3 worm cellular contexts compared by ENCODE assay signal in the genomic region with DNA sequence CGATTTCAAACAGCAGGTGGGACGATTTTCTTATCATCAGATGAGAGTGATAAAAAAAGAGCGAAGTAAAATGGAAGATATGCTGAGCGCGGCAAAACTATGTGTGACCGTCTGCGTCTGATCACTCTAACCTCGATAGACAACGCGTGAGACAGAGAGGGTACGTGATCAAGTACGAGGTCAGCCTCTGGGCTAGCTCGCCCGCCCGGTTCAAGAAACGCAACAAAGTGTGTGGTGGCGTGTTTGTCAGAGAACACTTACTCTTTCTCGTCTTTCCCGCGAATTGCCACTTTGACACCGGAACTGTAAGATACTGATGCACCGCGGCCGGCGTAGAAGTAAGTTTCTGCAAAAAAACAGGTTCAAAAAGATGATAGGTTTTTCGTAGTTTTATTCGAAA.
TF ChIP-seq lines count a peak whose summit lies in the region.

No protein-coding gene starts in this region.

TF ChIP-seq in whole organism, L1 larva, 84 proteins besides CTCF, POLR2A, EP300 and RAD21 (continued from another document):
- TF ChIP-seq rnt-1 (tag; optimal IDR thresholded peaks at IDR 0.05; lab: Kevin White, UChicago) (peak; percentile 51), ztf-11 (tag; optimal IDR thresholded peaks at IDR 0.05; lab: Kevin White, UChicago) (no peak), nhr-77 (tag; optimal IDR thresholded peaks at IDR 0.05; lab: Kevin White, UChicago) (peak; percentile 49), fkh-4 (tag; optimal IDR thresholded peaks at IDR 0.05; lab: Kevin White, UChicago; ENCODE audit: borderline replicate concordance) (no peak), mab-9 (GFP tag; IDR thresholded peaks at IDR 0.05; lab: Robert Waterston, UW) (no peak), nhr-237 (tag; optimal IDR thresholded peaks at IDR 0.05; lab: Kevin White, UChicago) (peak; percentile 10), isw-1 (GFP tag; IDR thresholded peaks at IDR 0.05; lab: Robert Waterston, UW) (no peak), tbx-2 (tag; optimal IDR thresholded peaks at IDR 0.05; lab: Kevin White, UChicago) (peak; percentile 60), nhr-19 (GFP tag; conservative IDR thresholded peaks at IDR 0.05; lab: Robert Waterston, UW) (peak; percentile 66), nhr-76 (tag; optimal IDR thresholded peaks at IDR 0.05; lab: Kevin White, UChicago) (no peak), C16A3.4 (tag; optimal IDR thresholded peaks at IDR 0.05; lab: Kevin White, UChicago) (peak; percentile 22), nhr-90 (tag; optimal IDR thresholded peaks at IDR 0.05; lab: Kevin White, UChicago; ENCODE audit: poor library complexity) (peak; percentile 73), lin-14 (GFP tag; optimal IDR thresholded peaks at IDR 0.05; lab: Kevin White, UChicago) (peak; percentile 90)

TF ChIP-seq in whole organism, L3 larva, 47 proteins besides CTCF, POLR2A, EP300 and RAD21 (continued from another document):
- peak; percentile 13 for TF ChIP-seq nfya-1 (tag; optimal IDR thresholded peaks at IDR 0.05; lab: Kevin White, UChicago; ENCODE audit: insufficient read depth)

TF ChIP-seq in whole organism, L4 larva, 104 proteins besides CTCF, POLR2A, EP300 and RAD21 (continued from another document):
- TF ChIP-seq nhr-48 (tag; optimal IDR thresholded peaks at IDR 0.05; lab: Kevin White, UChicago) (peak; percentile 16), egl-27 (tag; optimal IDR thresholded peaks at IDR 0.05; lab: Kevin White, UChicago) (no peak), ztf-7 (tag; optimal IDR thresholded peaks at IDR 0.05; lab: Kevin White, UChicago) (no peak), dmd-6 (GFP tag; IDR thresholded peaks at IDR 0.05; lab: Robert Waterston, UW) (peak; percentile 90), T26A8.4 (GFP tag; IDR thresholded peaks at IDR 0.05; lab: Robert Waterston, UW) (0 out of 2 replicates have a peak, but pooled peaks have one; percentile 18), nhr-6 (tag; optimal IDR thresholded peaks at IDR 0.05; lab: Kevin White, UChicago) (no peak)
TF ChIP-seq in whole organism, L4 larva: peak in this region for 30.
